Worm (Caenorhabditis elegans) whole organism, L4 larva: ENCODE data around the gene pqn-37.

Source experiments
- D1046.2 ChIP-seq: fragments of 200-800 bp; sonication (Bioruptor generic); IDR thresholded peaks from 2 replicates; pipeline ENCODE4 v1.3.6; 2022; ENCODE audit warnings: missing genetic modification characterization, missing compliant biosample characterization
- F10B5.3 ChIP-seq: sonication (generic microtip); optimal IDR thresholded peaks from 2 replicates; lab custom pipeline; 2016; ENCODE audit warnings: mild to moderate bottlenecking, missing genetic modification characterization, missing compliant biosample characterization
- T20F7.1 ChIP-seq: fragments of 200-800 bp; sonication (Bioruptor generic); optimal IDR thresholded peaks from 2 replicates; lab custom pipeline; 2018; ENCODE audit warnings: mild to moderate bottlenecking, missing genetic modification characterization, missing compliant biosample characterization
- Y105C5A.15 ChIP-seq: fragments of 200-800 bp; sonication (Bioruptor generic); IDR thresholded peaks from 2 replicates; pipeline ENCODE4 v1.3.6; 2022; ENCODE audit warnings: missing genetic modification characterization, missing compliant biosample characterization
- ZK337.2 ChIP-seq: fragments of 200-800 bp; sonication (Bioruptor generic); IDR thresholded peaks from 2 replicates; pipeline ENCODE4 v1.3.6; 2022; ENCODE audit warnings: missing genetic modification reagents, missing genetic modification characterization, missing compliant biosample characterization
- ZK546.5 ChIP-seq, 2 experiments: sonication (generic microtip); optimal IDR thresholded peaks; 2 replicates each; lab custom pipeline; 2017; ENCODE audit warnings: missing biosample characterization in 2 of 2, missing genetic modification characterization in 2 of 2
- aly-2 ChIP-seq: sonication (generic microtip); optimal IDR thresholded peaks from 2 replicates; lab custom pipeline; 2018; ENCODE audit warnings: missing biosample characterization, missing genetic modification characterization
- ama-1 ChIP-seq: fragments of 150-350 bp; optimal IDR thresholded peaks from 2 replicates; lab custom pipeline; 2014; ENCODE audit warnings: inconsistent platforms, mixed read lengths
- arid-1 ChIP-seq: fragments of 200-800 bp; sonication (Bioruptor generic); conservative IDR thresholded peaks from 2 replicates; pipeline ENCODE4 v1.3.6; 2022; ENCODE audit warnings: missing genetic modification reagents, missing genetic modification characterization, missing compliant biosample characterization
- attf-4 ChIP-seq: sonication (generic microtip); optimal IDR thresholded peaks from 3 replicates; lab custom pipeline; 2017; ENCODE audit warnings: missing biosample characterization, missing genetic modification characterization
- ceh-62 ChIP-seq: sonication (generic microtip); optimal IDR thresholded peaks from 2 replicates; lab custom pipeline; 2017; ENCODE audit warnings: missing biosample characterization, missing genetic modification characterization
- ceh-82 ChIP-seq: sonication (generic microtip); optimal IDR thresholded peaks from 2 replicates; lab custom pipeline; 2017; ENCODE audit warnings: missing biosample characterization, missing genetic modification characterization
- daf-16 ChIP-seq, 3 experiments: sonication (generic microtip); optimal IDR thresholded peaks; 2 replicates each; lab custom pipeline; 2016 to 2017; ENCODE audit warnings: missing genetic modification characterization in 3 of 3, missing genetic modification reagents in 3 of 3, mild to moderate bottlenecking in 2 of 3, missing compliant biosample characterization in 2 of 3, missing biosample characterization in 1 of 3, moderate library complexity in 1 of 3
- daf-8 ChIP-seq: fragments of 200-800 bp; sonication (Bioruptor generic); IDR thresholded peaks from 2 replicates; pipeline ENCODE4 v1.3.6; 2022; ENCODE audit warnings: missing genetic modification characterization, missing compliant biosample characterization
- dmd-6 ChIP-seq: fragments of 200-800 bp; sonication (Bioruptor generic); IDR thresholded peaks from 2 replicates; pipeline ENCODE4 v1.3.6; 2022; ENCODE audit warnings: missing genetic modification reagents, missing genetic modification characterization, missing compliant biosample characterization
- dve-1 ChIP-seq: sonication (generic microtip); optimal IDR thresholded peaks from 2 replicates; lab custom pipeline; 2017; ENCODE audit warnings: antibody characterized with exemption, mild to moderate bottlenecking, missing genetic modification characterization, missing compliant biosample characterization; ENCODE audit not compliant: insufficient read depth
- egl-43 ChIP-seq: fragments of 200-800 bp; sonication (Bioruptor generic); IDR thresholded peaks from 2 replicates; pipeline ENCODE4 v1.3.6; 2022; ENCODE audit warnings: missing genetic modification reagents, missing genetic modification characterization, missing compliant biosample characterization
- fkh-10 ChIP-seq: fragments of 150-350 bp; optimal IDR thresholded peaks from 2 replicates; lab custom pipeline; 2014; ENCODE audit warnings: missing biosample characterization, missing genetic modification reagents, missing genetic modification characterization
- hlh-11 ChIP-seq: fragments of 200-800 bp; sonication (Bioruptor generic); optimal IDR thresholded peaks from 2 replicates; lab custom pipeline; 2018; ENCODE audit warnings: mild to moderate bottlenecking, missing genetic modification characterization, missing compliant biosample characterization
- lin-29 ChIP-seq: fragments of 200-800 bp; sonication (Bioruptor generic); IDR thresholded peaks from 2 replicates; pipeline ENCODE4 v1.3.6; 2022; ENCODE audit warnings: missing genetic modification reagents, missing genetic modification characterization, missing compliant biosample characterization
- lin-39 ChIP-seq: fragments of 150-350 bp; optimal IDR thresholded peaks from 2 replicates; lab custom pipeline; 2014; ENCODE audit warnings: missing biosample characterization, missing genetic modification reagents, missing genetic modification characterization
- mdl-1 ChIP-seq, 2 experiments: fragments of 150-350 bp in 1 of 2; sonication (generic microtip) in 1 of 2; optimal IDR thresholded peaks; 2 replicates each; lab custom pipeline; 2014 to 2017; ENCODE audit warnings: missing biosample characterization in 2 of 2, missing genetic modification characterization in 2 of 2
- mdt-29 ChIP-seq: fragments of 200-800 bp; sonication (Bioruptor generic); IDR thresholded peaks from 2 replicates; pipeline ENCODE4 v1.3.6; 2022; ENCODE audit warnings: missing genetic modification reagents, missing genetic modification characterization, missing compliant biosample characterization
- mep-1 ChIP-seq: fragments of 150-350 bp; sonication (generic microtip); optimal IDR thresholded peaks from 3 replicates; lab custom pipeline; 2014; ENCODE audit warnings: missing biosample characterization, missing genetic modification characterization
- nhr-111 ChIP-seq: fragments of 200-800 bp; sonication (Bioruptor generic); optimal IDR thresholded peaks from 2 replicates; lab custom pipeline; 2018; ENCODE audit warnings: mild to moderate bottlenecking, missing genetic modification characterization, missing compliant biosample characterization
- nhr-237 ChIP-seq: sonication (generic microtip); optimal IDR thresholded peaks from 2 replicates; lab custom pipeline; 2017; ENCODE audit warnings: missing biosample characterization, missing genetic modification characterization
- nhr-25 ChIP-seq: sonication (generic microtip); optimal IDR thresholded peaks from 2 replicates; lab custom pipeline; 2017; ENCODE audit warnings: missing genetic modification characterization, mild to moderate bottlenecking, missing compliant biosample characterization, antibody characterized with exemption, moderate library complexity, borderline replicate concordance; ENCODE audit not compliant: insufficient read depth
- nhr-41 ChIP-seq: fragments of 200-800 bp; sonication (Bioruptor generic); IDR thresholded peaks from 2 replicates; pipeline ENCODE4 v1.3.6; 2022; ENCODE audit warnings: missing genetic modification reagents, missing genetic modification characterization, missing compliant biosample characterization
- nhr-77 ChIP-seq: fragments of 150-350 bp; optimal IDR thresholded peaks from 2 replicates; lab custom pipeline; 2014; ENCODE audit warnings: missing biosample characterization, missing genetic modification characterization
- sdz-12 ChIP-seq: fragments of 200-800 bp; sonication (Bioruptor generic); optimal IDR thresholded peaks from 2 replicates; lab custom pipeline; 2018; ENCODE audit warnings: mild to moderate bottlenecking, missing genetic modification characterization, missing compliant biosample characterization
- set-16 ChIP-seq: fragments of 200-800 bp; sonication (Bioruptor generic); IDR thresholded peaks from 2 replicates; pipeline ENCODE4 v1.3.6; 2022; ENCODE audit warnings: missing genetic modification reagents, missing genetic modification characterization, missing compliant biosample characterization
- snpc-1.2 ChIP-seq: fragments of 200-800 bp; sonication (Bioruptor generic); IDR thresholded peaks from 2 replicates; pipeline ENCODE4 v1.3.6; 2022; ENCODE audit warnings: missing genetic modification reagents, missing genetic modification characterization, missing compliant biosample characterization
- unc-62 ChIP-seq, 3 experiments: fragments of 150-350 bp in 1 of 3; sonication (generic microtip); optimal IDR thresholded peaks in 2 of 3; peaks in 1 of 3; 1 replicate in 1 of 3; 2 replicates in 2 of 3; lab custom pipeline; 2014 to 2017; ENCODE audit warnings: missing biosample characterization in 3 of 3, missing genetic modification characterization in 3 of 3, missing genetic modification reagents in 3 of 3, missing genotype in 1 of 3
- zag-1 ChIP-seq: fragments of 150-350 bp; optimal IDR thresholded peaks from 2 replicates; lab custom pipeline; 2014; ENCODE audit warnings: missing biosample characterization, missing genetic modification characterization
- zfp-3 ChIP-seq: fragments of 200-800 bp; sonication (Bioruptor generic); conservative IDR thresholded peaks from 2 replicates; pipeline ENCODE4 v1.3.6; 2022; ENCODE audit warnings: missing genetic modification reagents, missing genetic modification characterization, missing compliant biosample characterization
- ztf-7 ChIP-seq: fragments of 150-350 bp; optimal IDR thresholded peaks from 2 replicates; lab custom pipeline; 2014; ENCODE audit warnings: missing biosample characterization, missing genetic modification characterization

The pqn-37 gene

ce11 chrX:3280130-3280529 is 29.8 kb upstream of the pqn-37 start, which contains the start of gene K09C4.10:
Gene K09C4.10, minus strand, starts transcription at chrX:3280230.
- TF ChIP-seq unc-62 (GFP tag; optimal IDR thresholded peaks at IDR 0.05 in 1 of 2; lab: Kevin White, UChicago) (no peak), unc-62 (tag; optimal IDR thresholded peaks at IDR 0.05; lab: Kevin White, UChicago) (no peak), mep-1 (no peak), set-16 (GFP tag; lab: Robert Waterston, UW) (no peak), F10B5.3 (tag; lab: Kevin White, UChicago) (no peak), nhr-237 (tag; lab: Kevin White, UChicago) (no peak), sdz-12 (GFP tag; lab: Kevin White, UChicago) (no peak), Y105C5A.15 (GFP tag; lab: Robert Waterston, UW) (no peak), mdt-29 (GFP tag; lab: Robert Waterston, UW) (no peak)
- TF ChIP-seq, all 104 proteins: peak for 0

DNA sequence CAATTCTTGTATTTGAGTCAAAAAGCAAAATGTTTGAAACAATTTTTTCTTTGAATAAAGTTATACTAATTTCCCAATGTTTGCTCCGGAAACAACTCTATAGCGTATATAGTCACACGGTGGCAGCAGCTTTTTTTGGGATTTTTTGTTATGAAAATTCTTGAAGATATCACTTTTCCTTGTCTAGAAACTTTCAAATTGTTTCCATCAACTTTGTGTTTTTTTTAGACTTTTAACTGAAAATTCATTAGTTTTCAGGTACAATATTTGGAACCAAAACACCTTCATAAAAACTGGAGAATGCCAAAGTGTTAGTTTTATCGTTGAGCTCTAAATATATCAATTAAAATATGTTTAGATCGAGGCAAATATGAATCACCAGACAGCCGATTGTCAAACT is 22.2 kb upstream of the pqn-37 start, which contains the start of gene K09C4.7:
Gene K09C4.7, plus strand, starts transcription at position 301 of the 400 bp plus-strand sequence.
- TF ChIP-seq nhr-111 (no peak), ceh-62 (tag; lab: Kevin White, UChicago) (no peak)

ce11 chrX:3271673-3272072 is 21.3 kb upstream of the pqn-37 start, which contains the start of gene K09C4.9:
Gene K09C4.9, minus strand, starts transcription at chrX:3271773.
- TF ChIP-seq ceh-62 (tag; lab: Kevin White, UChicago), result no peak
- no peak for TF ChIP-seq zfp-3
- no peak for TF ChIP-seq hlh-11 (tag; lab: Kevin White, UChicago)
- TF ChIP-seq fkh-10 (GFP tag; lab: Kevin White, UChicago), result no peak
- no peak for TF ChIP-seq dmd-6
- no peak for TF ChIP-seq daf-16 (GFP tag; optimal IDR thresholded peaks at IDR 0.05; lab: Kevin White, UChicago)
- TF ChIP-seq daf-16 (tag; optimal IDR thresholded peaks at IDR 0.05; lab: Kevin White, UChicago), result no peak
- TF ChIP-seq attf-4 (tag; lab: Kevin White, UChicago), result no peak
- TF ChIP-seq dve-1 (tag; lab: Kevin White, UChicago), result no peak

ce11 chrX:3270806-3271205 is 20.5 kb upstream of the pqn-37 start, which contains the start of gene sul-1:
Gene sul-1, minus strand, starts transcription at chrX:3270906.
- TF ChIP-seq dmd-6 (no peak), F10B5.3 (tag; lab: Kevin White, UChicago) (no peak), sdz-12 (GFP tag; lab: Kevin White, UChicago) (no peak), snpc-1.2 (GFP tag; lab: Robert Waterston, UW) (no peak), daf-8 (GFP tag; lab: Robert Waterston, UW) (no peak), ceh-82 (no peak), T20F7.1 (GFP tag; lab: Kevin White, UChicago) (no peak), arid-1 (GFP tag; lab: Robert Waterston, UW) (no peak), mdl-1 (tag; optimal IDR thresholded peaks at IDR 0.05; lab: Kevin White, UChicago) (no peak), D1046.2 (GFP tag; lab: Robert Waterston, UW) (no peak), aly-2 (no peak), egl-43 (GFP tag; lab: Robert Waterston, UW) (no peak), nhr-111 (no peak), daf-16 (GFP tag; optimal IDR thresholded peaks at IDR 0.05; lab: Kevin White, UChicago) (no peak), daf-16 (tag; optimal IDR thresholded peaks at IDR 0.05; lab: Kevin White, UChicago) (no peak), zag-1 (no peak), lin-29 (GFP tag; lab: Robert Waterston, UW) (no peak), ZK546.5 (tag; optimal IDR thresholded peaks at IDR 0.05; lab: Kevin White, UChicago) (no peak), lin-39 (tag; lab: Kevin White, UChicago) (no peak), ama-1 (lab: Kevin White, UChicago) (no peak)
- TF ChIP-seq, all 104 proteins: peak for 0

- TF ChIP-seq unc-62 (GFP tag; optimal IDR thresholded peaks at IDR 0.05 in 1 of 2; lab: Kevin White, UChicago), result peak in 1 of 2 experiments; percentile 34
- TF ChIP-seq unc-62 (tag; optimal IDR thresholded peaks at IDR 0.05; lab: Kevin White, UChicago), result no peak
- no peak for TF ChIP-seq nhr-25 (tag; lab: Kevin White, UChicago)
- TF ChIP-seq nhr-41, result no peak
- TF ChIP-seq ama-1 (lab: Kevin White, UChicago), result no peak
- TF ChIP-seq nhr-77, result no peak
- no peak for TF ChIP-seq ztf-7 (tag; lab: Kevin White, UChicago)
- no peak for TF ChIP-seq ZK337.2 (GFP tag; lab: Robert Waterston, UW)
Measured at ce11 chrX:3262600-3262999, 12.3 kb upstream of the pqn-37 start, which contains the start of gene fbxb-71. Gene fbxb-71, plus strand, starts transcription at chrX:3262900.
